Worm (Caenorhabditis elegans) whole organism, midembryonic: Measurements from ENCODE around the gene str-231.

Source experiments
- T22C8.4 ChIP-seq: fragments of 200-800 bp; sonication (Bioruptor generic); IDR thresholded peaks from 2 replicates; pipeline ENCODE4 v1.3.6; 2022; ENCODE audit warnings: missing genetic modification characterization, missing compliant biosample characterization
- flt-1 ChIP-seq: fragments of 200-800 bp; sonication (Bioruptor generic); IDR thresholded peaks from 2 replicates; pipeline ENCODE4 v1.3.6; 2022; ENCODE audit warnings: missing genetic modification characterization, missing compliant biosample characterization
- med-1 ChIP-seq: sonication (generic microtip); optimal IDR thresholded peaks from 2 replicates; lab custom pipeline; 2017; ENCODE audit warnings: missing genetic modification characterization, mild to moderate bottlenecking, missing compliant biosample characterization, antibody characterized with exemption, missing genetic modification reagents; ENCODE audit not compliant: insufficient read depth
- ztf-23 ChIP-seq: fragments of 200-800 bp; sonication (Bioruptor generic); IDR thresholded peaks from 2 replicates; pipeline ENCODE4 v1.3.6; 2022; ENCODE audit warnings: missing genetic modification reagents, missing genetic modification characterization, missing compliant biosample characterization

ce11 chrV:16024917-16025316 lies 17.5 kb upstream of the str-231 start:
- TF ChIP-seq med-1 (no peak), flt-1 (no peak), ztf-23 (GFP tag; lab: Robert Waterston, UW) (no peak), T22C8.4 (GFP tag; lab: Robert Waterston, UW) (no peak)
